Fruit fly (Drosophila melanogaster) S2 (cell line): ENCODE results near the gene Klp98A.

Experiments used
- CG8478 ChIP-seq: fragments of >200 bp; optimal IDR thresholded peaks from 2 replicates; lab custom pipeline; 2018
- CTCF ChIP-seq, 2 experiments: fragments of >200 bp; optimal IDR thresholded peaks; 2 replicates each; lab custom pipeline; 2018

- TF ChIP-seq CTCF (optimal IDR thresholded peaks at IDR 0.05; lab: Kevin White, UChicago) (no peak), CG8478 (lab: Kevin White, UChicago) (no peak)
Measured at dm6 chr3R:27597258-27597657, 38.3 kb upstream of the Klp98A start.
